Fruit fly (Drosophila melanogaster) whole organism, embryonic: ENCODE data around the gene nanos.

Experiments
- Abd-B ChIP-seq: fragments of 200-800 bp; sonication (Bioruptor generic); optimal IDR thresholded peaks from 2 replicates; lab custom pipeline; 2018; ENCODE audit warnings: missing biosample characterization, mild to moderate bottlenecking, missing genetic modification characterization, moderate library complexity
- Ada2b ChIP-seq: fragments of 200-800 bp; sonication (Bioruptor generic); IDR thresholded peaks from 2 replicates; pipeline ENCODE4 v1.3.6; 2022; ENCODE audit warnings: missing biosample characterization, missing genetic modification characterization
- CG10274 ChIP-seq: fragments of 200-800 bp; sonication (Bioruptor generic); optimal IDR thresholded peaks from 3 replicates; lab custom pipeline; 2017; ENCODE audit warnings: missing biosample characterization, mild to moderate bottlenecking, missing genetic modification characterization
- CG10431 ChIP-seq: fragments of 200-800 bp; sonication (Bioruptor generic); optimal IDR thresholded peaks from 3 replicates; lab custom pipeline; 2018; ENCODE audit warnings: missing biosample characterization, mild to moderate bottlenecking, missing genetic modification characterization
- CG10565 ChIP-seq: fragments of 200-800 bp; sonication (Bioruptor generic); optimal IDR thresholded peaks from 3 replicates; lab custom pipeline; 2016; ENCODE audit warnings: missing biosample characterization, mild to moderate bottlenecking, missing genetic modification characterization
- CG14860 ChIP-seq: fragments of 200-800 bp; sonication (Bioruptor generic); IDR thresholded peaks from 3 replicates; pipeline ENCODE4 v1.3.6; 2022; ENCODE audit warnings: missing biosample characterization, missing genetic modification characterization; ENCODE audit not compliant: partially characterized antibody
- CG15269 ChIP-seq: fragments of 200-800 bp; sonication (Bioruptor generic); optimal IDR thresholded peaks from 2 replicates; lab custom pipeline; 2018; ENCODE audit warnings: missing biosample characterization, mild to moderate bottlenecking, missing genetic modification characterization, moderate library complexity
- CG15601 ChIP-seq: fragments of 200-800 bp; sonication (Bioruptor generic); optimal IDR thresholded peaks from 3 replicates; lab custom pipeline; 2019; ENCODE audit warnings: missing biosample characterization, mild to moderate bottlenecking, missing genetic modification characterization, moderate library complexity
- CG18476 ChIP-seq: fragments of 200-800 bp; sonication (Bioruptor generic); optimal IDR thresholded peaks from 2 replicates; lab custom pipeline; 2016; ENCODE audit warnings: missing biosample characterization, mild to moderate bottlenecking, missing genetic modification characterization
- CG18619 ChIP-seq: fragments of 200-800 bp; sonication (Bioruptor generic); optimal IDR thresholded peaks from 3 replicates; lab custom pipeline; 2017; ENCODE audit warnings: missing biosample characterization, mild to moderate bottlenecking, missing genetic modification characterization
- CG34422 ChIP-seq: fragments of 200-800 bp; sonication (Bioruptor generic); IDR thresholded peaks from 3 replicates; pipeline ENCODE4 v1.3.6; 2022; ENCODE audit warnings: missing biosample characterization, missing genetic modification characterization
- CG4617 ChIP-seq: fragments of 200-800 bp; sonication (Bioruptor generic); optimal IDR thresholded peaks from 3 replicates; lab custom pipeline; 2016; ENCODE audit warnings: missing biosample characterization, missing genetic modification characterization, borderline replicate concordance
- CG7928 ChIP-seq: fragments of 200-800 bp; sonication (Bioruptor generic); optimal IDR thresholded peaks from 2 replicates; lab custom pipeline; 2017; ENCODE audit warnings: missing biosample characterization, mild to moderate bottlenecking, missing genetic modification characterization
- CG8388 ChIP-seq: fragments of 200-800 bp; sonication (Bioruptor generic); optimal IDR thresholded peaks from 2 replicates; lab custom pipeline; 2019; ENCODE audit warnings: missing biosample characterization, mild to moderate bottlenecking, missing genetic modification characterization, moderate library complexity
- CG9437 ChIP-seq: fragments of 200-800 bp; sonication (Bioruptor generic); optimal IDR thresholded peaks from 2 replicates; lab custom pipeline; 2018; ENCODE audit warnings: missing biosample characterization, mild to moderate bottlenecking, missing genetic modification characterization
- Dfd ChIP-seq, 2 experiments: fragments of >200 bp; optimal IDR thresholded peaks; 2 replicates each; lab custom pipeline; 2017; ENCODE audit warnings: missing biosample characterization in 2 of 2, missing genetic modification characterization in 2 of 2
- Dip3 ChIP-seq: fragments of 200-800 bp; sonication (Bioruptor generic); optimal IDR thresholded peaks from 3 replicates; lab custom pipeline; 2016; ENCODE audit warnings: missing biosample characterization, missing genetic modification characterization
- Doc2 ChIP-seq: fragments of 200-800 bp; sonication (Bioruptor generic); IDR thresholded peaks from 2 replicates; pipeline ENCODE4 v1.3.6; 2022; ENCODE audit warnings: missing biosample characterization, missing genetic modification characterization
- Dp ChIP-seq: fragments of 200-800 bp; sonication (Bioruptor generic); optimal IDR thresholded peaks from 2 replicates; lab custom pipeline; 2018; ENCODE audit warnings: missing biosample characterization, mild to moderate bottlenecking, missing genetic modification characterization, moderate library complexity
- Hand ChIP-seq: fragments of 200-800 bp; sonication (Bioruptor generic); optimal IDR thresholded peaks from 2 replicates; lab custom pipeline; 2017; ENCODE audit warnings: mild to moderate bottlenecking, missing biosample characterization, missing genetic modification reagents, missing genetic modification characterization
- Mad ChIP-seq: fragments of 200-800 bp; sonication (Bioruptor generic); optimal IDR thresholded peaks from 2 replicates; lab custom pipeline; 2016; ENCODE audit warnings: missing biosample characterization, missing genetic modification characterization
- NC2β ChIP-seq: fragments of 200-800 bp; sonication (Bioruptor generic); optimal IDR thresholded peaks from 2 replicates; lab custom pipeline; 2016; ENCODE audit warnings: missing biosample characterization, missing genetic modification characterization
- Nf-YB ChIP-seq: fragments of 200-800 bp; sonication (Bioruptor generic); optimal IDR thresholded peaks from 3 replicates; lab custom pipeline; 2019; ENCODE audit warnings: missing biosample characterization, mild to moderate bottlenecking, missing genetic modification characterization, moderate library complexity
- Sry-δ ChIP-seq: fragments of 200-800 bp; sonication (Bioruptor generic); optimal IDR thresholded peaks from 2 replicates; lab custom pipeline; 2016; ENCODE audit warnings: missing biosample characterization, missing genetic modification characterization
- Ssrp ChIP-seq: fragments of 200-800 bp; sonication (Bioruptor generic); optimal IDR thresholded peaks from 2 replicates; lab custom pipeline; 2018; ENCODE audit warnings: missing biosample characterization, mild to moderate bottlenecking, missing genetic modification characterization, moderate library complexity
- Xbp1 ChIP-seq: fragments of 200-800 bp; sonication (Bioruptor generic); optimal IDR thresholded peaks from 3 replicates; lab custom pipeline; 2016; ENCODE audit warnings: missing biosample characterization, mild to moderate bottlenecking, missing genetic modification characterization
- YL-1 ChIP-seq: fragments of 200-800 bp; sonication (Bioruptor generic); optimal IDR thresholded peaks from 3 replicates; lab custom pipeline; 2017; ENCODE audit warnings: missing biosample characterization, mild to moderate bottlenecking, missing genetic modification characterization
- aop ChIP-seq: fragments of 200-800 bp; sonication (Bioruptor generic); IDR thresholded peaks from 2 replicates; pipeline ENCODE4 v1.3.6; 2022; ENCODE audit warnings: missing biosample characterization, missing genetic modification characterization
- ap ChIP-seq: fragments of 200-800 bp; sonication (Bioruptor generic); IDR thresholded peaks from 2 replicates; pipeline ENCODE4 v1.3.6; 2022; ENCODE audit warnings: missing biosample characterization, missing genetic modification characterization
- ato ChIP-seq: fragments of 200-800 bp; sonication (Bioruptor generic); IDR thresholded peaks from 2 replicates; pipeline ENCODE4 v1.3.6; 2022; ENCODE audit warnings: missing biosample characterization, missing genetic modification characterization; ENCODE audit not compliant: partially characterized antibody
- bcd ChIP-seq: fragments of 200-800 bp; sonication (Bioruptor generic); optimal IDR thresholded peaks from 2 replicates; lab custom pipeline; 2017; ENCODE audit warnings: missing biosample characterization, mild to moderate bottlenecking, missing genetic modification characterization
- chinmo ChIP-seq: fragments of 200-800 bp; sonication (Bioruptor generic); IDR thresholded peaks from 4 replicates; pipeline ENCODE4 v1.3.6; 2022; ENCODE audit warnings: missing biosample characterization, missing genetic modification characterization; ENCODE audit not compliant: partially characterized antibody
- corto ChIP-seq: fragments of 200-800 bp; sonication (Bioruptor generic); optimal IDR thresholded peaks from 2 replicates; lab custom pipeline; 2016; ENCODE audit warnings: missing biosample characterization, mild to moderate bottlenecking, missing genetic modification characterization, moderate library complexity
- crc ChIP-seq: fragments of 200-800 bp; sonication (Bioruptor generic); optimal IDR thresholded peaks from 2 replicates; lab custom pipeline; 2016; ENCODE audit warnings: missing biosample characterization, missing genetic modification characterization
- gcm ChIP-seq: fragments of 200-800 bp; sonication (Bioruptor generic); optimal IDR thresholded peaks from 2 replicates; lab custom pipeline; 2019; ENCODE audit warnings: missing biosample characterization, mild to moderate bottlenecking, missing genetic modification characterization, moderate library complexity
- hbn ChIP-seq: fragments of 200-800 bp; sonication (Bioruptor generic); IDR thresholded peaks from 2 replicates; pipeline ENCODE4 v1.3.6; 2022; ENCODE audit warnings: missing biosample characterization, missing genetic modification characterization; ENCODE audit not compliant: partially characterized antibody
- her ChIP-seq: fragments of 200-800 bp; sonication (Bioruptor generic); optimal IDR thresholded peaks from 2 replicates; lab custom pipeline; 2016; ENCODE audit warnings: missing biosample characterization, missing genetic modification characterization
- prd ChIP-seq, 3 experiments: fragments of >200 bp in 2 of 3; fragments of 200-800 bp in 1 of 3; sonication (Bioruptor generic) in 1 of 3; optimal IDR thresholded peaks in 2 of 3; IDR thresholded peaks in 1 of 3; 2 replicates in 2 of 3; 3 replicates in 1 of 3; pipeline versions ENCODE4 v1.3.6 to Lab custom; 2017 to 2022; ENCODE audit warnings: missing biosample characterization in 1 of 3, missing genetic modification characterization in 1 of 3
- row ChIP-seq: fragments of 200-800 bp; sonication (Bioruptor generic); IDR thresholded peaks from 3 replicates; pipeline ENCODE4 v1.3.6; 2022; ENCODE audit warnings: missing biosample characterization, missing genetic modification characterization
- salm ChIP-seq: fragments of 200-800 bp; sonication (Bioruptor generic); optimal IDR thresholded peaks from 2 replicates; lab custom pipeline; 2018; ENCODE audit warnings: missing biosample characterization, mild to moderate bottlenecking, missing genetic modification characterization
- schlank ChIP-seq: fragments of 200-800 bp; sonication (Bioruptor generic); optimal IDR thresholded peaks from 2 replicates; lab custom pipeline; 2018; ENCODE audit warnings: missing biosample characterization, mild to moderate bottlenecking, missing genetic modification characterization
- scrt ChIP-seq: fragments of 200-800 bp; sonication (Bioruptor generic); optimal IDR thresholded peaks from 2 replicates; lab custom pipeline; 2018; ENCODE audit warnings: missing biosample characterization, mild to moderate bottlenecking, missing genetic modification characterization, moderate library complexity
- sens ChIP-seq: fragments of 200-800 bp; sonication (Bioruptor generic); peaks from one replicate; lab custom pipeline; 2016; ENCODE audit warnings: missing biosample characterization, missing genetic modification characterization
- sens-2 ChIP-seq: fragments of 200-800 bp; sonication (Bioruptor generic); IDR thresholded peaks from 2 replicates; pipeline ENCODE4 v1.3.6; 2022; ENCODE audit warnings: missing biosample characterization, missing genetic modification characterization
- sob ChIP-seq: fragments of 200-800 bp; sonication (Bioruptor generic); IDR thresholded peaks from 2 replicates; pipeline ENCODE4 v1.3.6; 2022; ENCODE audit warnings: missing biosample characterization, missing genetic modification characterization
- tna ChIP-seq: fragments of 200-800 bp; sonication (Bioruptor generic); IDR thresholded peaks from 2 replicates; pipeline ENCODE4 v1.3.6; 2022; ENCODE audit warnings: missing biosample characterization, missing genetic modification characterization; ENCODE audit not compliant: partially characterized antibody
- unpg ChIP-seq: fragments of 200-800 bp; sonication (Bioruptor generic); optimal IDR thresholded peaks from 3 replicates; lab custom pipeline; 2018; ENCODE audit warnings: missing biosample characterization, mild to moderate bottlenecking, missing genetic modification characterization, moderate library complexity
- zf30C ChIP-seq: fragments of 200-800 bp; sonication (Bioruptor generic); optimal IDR thresholded peaks from 3 replicates; lab custom pipeline; 2018; ENCODE audit warnings: missing biosample characterization, mild to moderate bottlenecking, missing genetic modification characterization

The nanos gene

dm6 chr3R:19180263-19180893 lies 23.3 kb downstream of the nanos start, which contains the start of the genes CG5555 and myd (continued):
- TF ChIP-seq Dfd (GFP tag; optimal IDR thresholded peaks at IDR 0.05; lab: Kevin White, UChicago): no peak
- TF ChIP-seq schlank (tag; lab: Kevin White, UChicago): no peak
- no peak for TF ChIP-seq bcd
- TF ChIP-seq sens-2 (GFP tag; lab: Robert Waterston, UW): no peak
- peak; percentile 46 for TF ChIP-seq unpg (GFP tag; lab: Kevin White, UChicago)
- peak; percentile 79; the same call in 3 of the 4 replicates for TF ChIP-seq chinmo (GFP tag; lab: Robert Waterston, UW)
- peak; percentile 89 for TF ChIP-seq sens (GFP tag; lab: Kevin White, UChicago)
- TF ChIP-seq NC2β (GFP tag; lab: Kevin White, UChicago): no peak
- no peak for TF ChIP-seq CG8388
- no peak for TF ChIP-seq CG18476 (GFP tag; lab: Kevin White, UChicago)
- TF ChIP-seq CG15269 (tag; lab: Kevin White, UChicago): no peak
- TF ChIP-seq Dp (GFP tag; lab: Kevin White, UChicago): peak; percentile 80
- TF ChIP-seq CG10274 (GFP tag; lab: Kevin White, UChicago): no peak
- TF ChIP-seq her (GFP tag; lab: Kevin White, UChicago): peak; percentile 25
- TF ChIP-seq gcm (GFP tag; lab: Kevin White, UChicago): peak; percentile 5
- TF ChIP-seq Nf-YB: peak; percentile 16
- no peak for TF ChIP-seq Ssrp
- no peak for TF ChIP-seq CG15601 (tag; lab: Kevin White, UChicago)
- TF ChIP-seq tna (GFP tag; lab: Robert Waterston, UW): peak; percentile 85
- no peak for TF ChIP-seq salm (tag; lab: Kevin White, UChicago)
- peak; percentile 13 for TF ChIP-seq crc
- TF ChIP-seq corto (GFP tag; lab: Kevin White, UChicago): peak; percentile 32
- TF ChIP-seq Hand (GFP tag; lab: Kevin White, UChicago): no peak
- peak; percentile 38; the same call in 1 of the 2 replicates for TF ChIP-seq hbn (GFP tag; lab: Robert Waterston, UW)
- TF ChIP-seq CG9437: no peak
- peak; percentile 18 for TF ChIP-seq Dip3 (GFP tag; lab: Kevin White, UChicago)
- TF ChIP-seq CG18619 (GFP tag; lab: Kevin White, UChicago): peak; percentile 21
- peak; percentile 18 for TF ChIP-seq Mad (GFP tag; lab: Kevin White, UChicago)
- peak; percentile 69; the same call in 1 of the 2 replicates for TF ChIP-seq ato (GFP tag; lab: Robert Waterston, UW)
- TF ChIP-seq Abd-B (GFP tag; lab: Kevin White, UChicago): no peak
- peak; percentile 53 for TF ChIP-seq Sry-δ
- TF ChIP-seq YL-1 (GFP tag; lab: Kevin White, UChicago): peak; percentile 44
- peak; percentile 38 for TF ChIP-seq Xbp1 (GFP tag; lab: Kevin White, UChicago)
- no peak for TF ChIP-seq CG10565 (GFP tag; lab: Kevin White, UChicago)
- TF ChIP-seq CG34422 (GFP tag; lab: Robert Waterston, UW): peak; percentile 39; the same call in 1 of the 3 replicates
- no peak for TF ChIP-seq Ada2b (GFP tag; lab: Robert Waterston, UW)
- TF ChIP-seq ap (GFP tag; lab: Robert Waterston, UW): no peak
- TF ChIP-seq prd (optimal IDR thresholded peaks at IDR 0.05; lab: Kevin White, UChicago): no peak
- TF ChIP-seq prd (GFP tag; IDR thresholded peaks at IDR 0.05; lab: Robert Waterston, UW): 0 out of 3 replicates have a peak, but pooled peaks have one; percentile 42
- no peak for TF ChIP-seq zf30C
- TF ChIP-seq CG10431 (GFP tag; lab: Kevin White, UChicago): no peak
- peak; percentile 47; the same call in 1 of the 3 replicates for TF ChIP-seq row
- no peak for TF ChIP-seq Doc2 (GFP tag; lab: Robert Waterston, UW)
- peak; percentile 60 for TF ChIP-seq CG4617
- no peak for TF ChIP-seq aop (GFP tag; lab: Robert Waterston, UW)
- TF ChIP-seq sob (GFP tag; lab: Robert Waterston, UW): peak; percentile 64; the same call in 1 of the 2 replicates
- peak; percentile 30 for TF ChIP-seq scrt
- TF ChIP-seq CG7928 (GFP tag; lab: Kevin White, UChicago): peak; percentile 7
- peak; percentile 75 for TF ChIP-seq CG14860 (GFP tag; lab: Robert Waterston, UW)
